Worm (Caenorhabditis elegans) whole organism, L2 larva: ENCODE data around the gene C08H9.15.

Experiments used
- F13H6.1 ChIP-seq: sonication (generic microtip); optimal IDR thresholded peaks from 2 replicates; lab custom pipeline; 2016; ENCODE audit warnings: missing genetic modification characterization, missing compliant biosample characterization
- ZK546.5 ChIP-seq: sonication (generic microtip); optimal IDR thresholded peaks from 2 replicates; lab custom pipeline; 2017; ENCODE audit warnings: missing biosample characterization, missing genetic modification characterization
- blmp-1 ChIP-seq: sonication (generic microtip); optimal IDR thresholded peaks from 2 replicates; lab custom pipeline; 2017; ENCODE audit warnings: missing genetic modification characterization, mild to moderate bottlenecking, missing compliant biosample characterization, antibody characterized with exemption, moderate library complexity; ENCODE audit not compliant: insufficient read depth
- elt-1 ChIP-seq: fragments of 150-350 bp; optimal IDR thresholded peaks from 2 replicates; lab custom pipeline; 2014; ENCODE audit warnings: missing biosample characterization, missing genetic modification characterization
- fos-1 ChIP-seq: fragments of 150-350 bp; optimal IDR thresholded peaks from 2 replicates; lab custom pipeline; 2014; ENCODE audit warnings: missing biosample characterization, missing genetic modification characterization
- lin-13 ChIP-seq: fragments of 150-350 bp; optimal IDR thresholded peaks from 2 replicates; lab custom pipeline; 2014; ENCODE audit warnings: missing biosample characterization, missing genetic modification reagents, missing genetic modification characterization
- lsy-2 ChIP-seq, 2 experiments: fragments of 150-350 bp in 1 of 2; sonication (generic microtip) in 1 of 2; optimal IDR thresholded peaks; 2 replicates each; lab custom pipeline; 2014 to 2017; ENCODE audit warnings: missing biosample characterization in 2 of 2, missing genetic modification characterization in 2 of 2
- mdl-1 ChIP-seq, 2 experiments: fragments of 150-350 bp in 1 of 2; sonication (generic microtip) in 1 of 2; optimal IDR thresholded peaks; 2 replicates each; lab custom pipeline; 2017; ENCODE audit warnings: missing biosample characterization in 2 of 2, missing genetic modification characterization in 2 of 2
- nhr-11 ChIP-seq: fragments of 150-350 bp; optimal IDR thresholded peaks from 2 replicates; lab custom pipeline; 2014; ENCODE audit warnings: missing biosample characterization, missing genetic modification characterization
- nhr-77 ChIP-seq: fragments of 150-350 bp; optimal IDR thresholded peaks from 2 replicates; lab custom pipeline; 2014; ENCODE audit warnings: missing biosample characterization, missing genetic modification characterization
- snpc-4 ChIP-seq: fragments of 150-350 bp; optimal IDR thresholded peaks from 2 replicates; lab custom pipeline; 2014; ENCODE audit warnings: missing biosample characterization, missing genetic modification characterization
- unc-39 ChIP-seq: fragments of 150-350 bp; optimal IDR thresholded peaks from 2 replicates; lab custom pipeline; 2014; ENCODE audit warnings: missing biosample characterization, missing genetic modification characterization
- zag-1 ChIP-seq: fragments of 150-350 bp; optimal IDR thresholded peaks from 2 replicates; lab custom pipeline; 2014; ENCODE audit warnings: missing biosample characterization, missing genetic modification characterization

ce11 chrII:9838260-9838935, 42.6 kb upstream of the C08H9.15 start, which contains the start of gene arrd-4:
- TF ChIP-seq ZK546.5 (tag; lab: Kevin White, UChicago) = no peak
- no peak for TF ChIP-seq zag-1 (tag; lab: Kevin White, UChicago)
- no peak for TF ChIP-seq lsy-2 (tag; optimal IDR thresholded peaks at IDR 0.05; lab: Kevin White, UChicago)
- TF ChIP-seq blmp-1 (tag; lab: Kevin White, UChicago) = no peak
- no peak for TF ChIP-seq elt-1 (tag; lab: Kevin White, UChicago)
- no peak for TF ChIP-seq lin-13 (GFP tag; lab: Kevin White, UChicago)
- TF ChIP-seq mdl-1 (tag; optimal IDR thresholded peaks at IDR 0.05; lab: Kevin White, UChicago) = no peak
- TF ChIP-seq F13H6.1 (tag; lab: Kevin White, UChicago) = no peak
- TF ChIP-seq nhr-11 = no peak
- no peak for TF ChIP-seq nhr-77 (tag; lab: Kevin White, UChicago)
- TF ChIP-seq fos-1 = no peak
- TF ChIP-seq unc-39 (tag; lab: Kevin White, UChicago) = no peak
- no peak for TF ChIP-seq snpc-4
